Fruit fly (Drosophila melanogaster) whole organism, prepupa: ENCODE data around the gene CG4766.

Source experiments
- Blimp-1 ChIP-seq: fragments of 200-800 bp; sonication (Bioruptor generic); optimal IDR thresholded peaks from 3 replicates; lab custom pipeline; 2017; ENCODE audit warnings: missing biosample characterization, missing genetic modification characterization, mild to moderate bottlenecking, moderate library complexity, missing genetic modification reagents
- CG10669 ChIP-seq: fragments of 200-800 bp; sonication (Bioruptor generic); optimal IDR thresholded peaks from 3 replicates; lab custom pipeline; 2018; ENCODE audit warnings: missing biosample characterization, mild to moderate bottlenecking, missing genetic modification characterization, moderate library complexity
- CG11294 ChIP-seq: fragments of 200-800 bp; sonication (Bioruptor generic); IDR thresholded peaks from 2 replicates; pipeline ENCODE4 v1.3.6; 2022; ENCODE audit warnings: missing biosample characterization, missing genetic modification characterization
- CG11762 ChIP-seq: fragments of 200-800 bp; sonication (Bioruptor generic); optimal IDR thresholded peaks from 3 replicates; lab custom pipeline; 2016; ENCODE audit warnings: missing biosample characterization, missing genetic modification characterization; ENCODE audit not compliant: insufficient read depth
- CG11902 ChIP-seq: fragments of 200-800 bp; sonication (Bioruptor generic); optimal IDR thresholded peaks from 3 replicates; lab custom pipeline; 2016; ENCODE audit warnings: missing biosample characterization, missing genetic modification characterization
- CG15336 ChIP-seq: fragments of 200-800 bp; sonication (Bioruptor generic); IDR thresholded peaks from 2 replicates; pipeline ENCODE4 v1.3.6; 2022; ENCODE audit warnings: missing biosample characterization, missing genetic modification characterization
- CG1621 ChIP-seq: fragments of 200-800 bp; sonication (Bioruptor generic); optimal IDR thresholded peaks from 3 replicates; lab custom pipeline; 2018; ENCODE audit warnings: missing biosample characterization, mild to moderate bottlenecking, missing genetic modification characterization
- CG16779 ChIP-seq: fragments of 200-800 bp; sonication (Bioruptor generic); optimal IDR thresholded peaks from 3 replicates; lab custom pipeline; 2017; ENCODE audit warnings: missing biosample characterization, mild to moderate bottlenecking, missing genetic modification characterization
- CG31627 ChIP-seq: fragments of 200-800 bp; sonication (Bioruptor generic); optimal IDR thresholded peaks from 3 replicates; lab custom pipeline; 2016; ENCODE audit warnings: missing biosample characterization, missing genetic modification characterization
- CG32006 ChIP-seq: fragments of 200-800 bp; sonication (Bioruptor generic); optimal IDR thresholded peaks from 3 replicates; lab custom pipeline; 2017; ENCODE audit warnings: missing biosample characterization, mild to moderate bottlenecking, missing genetic modification characterization
- CG34406 ChIP-seq: fragments of 200-800 bp; sonication (Bioruptor generic); optimal IDR thresholded peaks from 3 replicates; lab custom pipeline; 2016; ENCODE audit warnings: missing biosample characterization, missing genetic modification characterization
- CG3919 ChIP-seq: fragments of 200-800 bp; sonication (Bioruptor generic); optimal IDR thresholded peaks from 3 replicates; lab custom pipeline; 2016; ENCODE audit warnings: missing biosample characterization, missing genetic modification characterization
- CG4318 ChIP-seq: fragments of 200-800 bp; sonication (Bioruptor generic); optimal IDR thresholded peaks from 3 replicates; lab custom pipeline; 2017; ENCODE audit warnings: missing biosample characterization, mild to moderate bottlenecking, missing genetic modification characterization
- CG6163 ChIP-seq: fragments of 200-800 bp; sonication (Bioruptor generic); IDR thresholded peaks from 3 replicates; pipeline ENCODE4 v1.3.6; 2022; ENCODE audit warnings: missing biosample characterization, missing genetic modification characterization
- CG6276 ChIP-seq: fragments of 200-800 bp; sonication (Bioruptor generic); optimal IDR thresholded peaks from 2 replicates; lab custom pipeline; 2017; ENCODE audit warnings: missing biosample characterization, mild to moderate bottlenecking, missing genetic modification characterization
- CG6792 ChIP-seq: fragments of 200-800 bp; sonication (Bioruptor generic); optimal IDR thresholded peaks from 3 replicates; lab custom pipeline; 2016; ENCODE audit warnings: missing biosample characterization, missing genetic modification characterization
- CG6808 ChIP-seq: fragments of 200-800 bp; sonication (Bioruptor generic); optimal IDR thresholded peaks from 3 replicates; lab custom pipeline; 2017; ENCODE audit warnings: missing biosample characterization, missing genetic modification characterization, mild to moderate bottlenecking, moderate library complexity, missing genetic modification reagents
- CG6854 ChIP-seq: fragments of 200-800 bp; sonication (Bioruptor generic); optimal IDR thresholded peaks from 2 replicates; lab custom pipeline; 2017; ENCODE audit warnings: missing biosample characterization, mild to moderate bottlenecking, missing genetic modification characterization
- CG7368 ChIP-seq: fragments of 200-800 bp; sonication (Bioruptor generic); optimal IDR thresholded peaks from 3 replicates; lab custom pipeline; 2016; ENCODE audit warnings: missing biosample characterization, missing genetic modification characterization
- CG8119 ChIP-seq: fragments of 200-800 bp; sonication (Bioruptor generic); IDR thresholded peaks from 3 replicates; pipeline ENCODE4 v1.3.6; 2022; ENCODE audit warnings: missing biosample characterization, missing genetic modification characterization
- CG8319 ChIP-seq: fragments of 200-800 bp; sonication (Bioruptor generic); optimal IDR thresholded peaks from 3 replicates; lab custom pipeline; 2016; ENCODE audit warnings: missing biosample characterization, missing genetic modification characterization
- CG8632 ChIP-seq: fragments of 200-800 bp; sonication (Bioruptor generic); optimal IDR thresholded peaks from 3 replicates; lab custom pipeline; 2016; ENCODE audit warnings: missing biosample characterization, missing genetic modification characterization
- CG9139 ChIP-seq: fragments of 200-800 bp; sonication (Bioruptor generic); optimal IDR thresholded peaks from 3 replicates; lab custom pipeline; 2017; ENCODE audit warnings: missing biosample characterization, mild to moderate bottlenecking, missing genetic modification characterization
- Eip78C ChIP-seq: fragments of 200-800 bp; sonication (Bioruptor generic); peaks from one replicate; lab custom pipeline; 2016; ENCODE audit warnings: missing biosample characterization, missing genetic modification characterization
- Ets21C ChIP-seq: fragments of 200-800 bp; sonication (Bioruptor generic); optimal IDR thresholded peaks from 3 replicates; lab custom pipeline; 2016; ENCODE audit warnings: missing biosample characterization, missing genetic modification characterization
- Gug ChIP-seq: fragments of 200-800 bp; sonication (Bioruptor generic); IDR thresholded peaks from 2 replicates; pipeline ENCODE4 v1.3.6; 2022; ENCODE audit warnings: missing biosample characterization, missing genetic modification characterization
- Hr38 ChIP-seq: sonication (Bioruptor generic); optimal IDR thresholded peaks from 2 replicates; lab custom pipeline; 2016; ENCODE audit warnings: missing biosample characterization, missing genetic modification characterization
- Lpt ChIP-seq: fragments of 200-800 bp; sonication (Bioruptor generic); optimal IDR thresholded peaks from 3 replicates; lab custom pipeline; 2016; ENCODE audit warnings: missing biosample characterization, missing genetic modification characterization
- Met ChIP-seq: fragments of 200-800 bp; sonication (Bioruptor generic); optimal IDR thresholded peaks from 3 replicates; lab custom pipeline; 2016; ENCODE audit warnings: missing biosample characterization, missing genetic modification characterization
- OdsH ChIP-seq: fragments of 200-800 bp; sonication (Bioruptor generic); optimal IDR thresholded peaks from 3 replicates; lab custom pipeline; 2016; ENCODE audit warnings: missing biosample characterization, missing genetic modification characterization
- Sox102F ChIP-seq: fragments of 200-800 bp; sonication (Bioruptor generic); optimal IDR thresholded peaks from 2 replicates; lab custom pipeline; 2016; ENCODE audit warnings: missing biosample characterization, mild to moderate bottlenecking, missing genetic modification characterization
- Sox14 ChIP-seq: fragments of 200-800 bp; sonication (Bioruptor generic); optimal IDR thresholded peaks from 3 replicates; lab custom pipeline; 2016; ENCODE audit warnings: missing biosample characterization, missing genetic modification characterization
- Sox15 ChIP-seq: fragments of 200-800 bp; sonication (Bioruptor generic); optimal IDR thresholded peaks from 3 replicates; lab custom pipeline; 2016; ENCODE audit warnings: missing biosample characterization, missing genetic modification characterization
- achi ChIP-seq: fragments of 200-800 bp; sonication (Bioruptor generic); optimal IDR thresholded peaks from 3 replicates; lab custom pipeline; 2016; ENCODE audit warnings: missing biosample characterization, missing genetic modification characterization
- acj6 ChIP-seq: fragments of 200-800 bp; sonication (Bioruptor generic); optimal IDR thresholded peaks from 3 replicates; lab custom pipeline; 2016; ENCODE audit warnings: missing biosample characterization, missing genetic modification characterization
- dac ChIP-seq: fragments of 200-800 bp; sonication (Bioruptor generic); optimal IDR thresholded peaks from 2 replicates; lab custom pipeline; 2017; ENCODE audit warnings: missing biosample characterization, mild to moderate bottlenecking, missing genetic modification characterization
- dsx ChIP-seq: fragments of 200-800 bp; optimal IDR thresholded peaks from 3 replicates; lab custom pipeline; 2019; ENCODE audit warnings: missing biosample characterization, mild to moderate bottlenecking, missing genetic modification characterization, moderate library complexity; ENCODE audit not compliant: poor library complexity, severe bottlenecking
- esn ChIP-seq: fragments of 200-800 bp; sonication (Bioruptor generic); optimal IDR thresholded peaks from 2 replicates; lab custom pipeline; 2016; ENCODE audit warnings: missing biosample characterization, mild to moderate bottlenecking, missing genetic modification characterization, moderate library complexity
- fd59A ChIP-seq: fragments of 200-800 bp; sonication (Bioruptor generic); optimal IDR thresholded peaks from 2 replicates; lab custom pipeline; 2017; ENCODE audit warnings: missing biosample characterization, mild to moderate bottlenecking, missing genetic modification characterization, missing genetic modification reagents
- fd85E ChIP-seq: fragments of 200-800 bp; sonication (Bioruptor generic); optimal IDR thresholded peaks from 3 replicates; lab custom pipeline; 2016; ENCODE audit warnings: missing biosample characterization, missing genetic modification characterization
- fkh ChIP-seq: fragments of 200-800 bp; sonication (Bioruptor generic); optimal IDR thresholded peaks from 3 replicates; lab custom pipeline; 2017; ENCODE audit warnings: missing biosample characterization, mild to moderate bottlenecking, missing genetic modification characterization, moderate library complexity
- lz ChIP-seq: fragments of 200-800 bp; sonication (Bioruptor generic); optimal IDR thresholded peaks from 3 replicates; lab custom pipeline; 2016; ENCODE audit warnings: missing biosample characterization, missing genetic modification characterization
- net ChIP-seq: fragments of 200-800 bp; sonication (Bioruptor generic); optimal IDR thresholded peaks from 3 replicates; lab custom pipeline; 2016; ENCODE audit warnings: missing biosample characterization, missing genetic modification characterization
- pdm3 ChIP-seq: fragments of 200-800 bp; sonication (Bioruptor generic); optimal IDR thresholded peaks from 3 replicates; lab custom pipeline; 2016; ENCODE audit warnings: missing biosample characterization, missing genetic modification characterization
- salr ChIP-seq, 2 experiments: fragments of 200-800 bp; sonication (Bioruptor generic); optimal IDR thresholded peaks; 3 replicates each; lab custom pipeline; 2016 to 2018; ENCODE audit warnings: missing biosample characterization in 2 of 2, missing genetic modification characterization in 2 of 2, mild to moderate bottlenecking in 1 of 2
- spab ChIP-seq: fragments of 200-800 bp; sonication (Bioruptor generic); optimal IDR thresholded peaks from 2 replicates; lab custom pipeline; 2017; ENCODE audit warnings: missing biosample characterization, mild to moderate bottlenecking, missing genetic modification characterization, missing genetic modification reagents
- topi ChIP-seq: fragments of 200-800 bp; sonication (Bioruptor generic); optimal IDR thresholded peaks from 3 replicates; lab custom pipeline; 2016; ENCODE audit warnings: missing biosample characterization, missing genetic modification characterization
- vri ChIP-seq: fragments of 200-800 bp; sonication (Bioruptor generic); optimal IDR thresholded peaks from 3 replicates; lab custom pipeline; 2016; ENCODE audit warnings: missing biosample characterization, mild to moderate bottlenecking, missing genetic modification characterization

The CG4766 gene

dm6 chrX:5980883-5981282 lies 19.7 kb downstream of the CG4766 start (continued):
- peak; percentile 81 for TF ChIP-seq OdsH
- peak; percentile 80 for TF ChIP-seq CG8319
- TF ChIP-seq Sox15 (GFP tag; lab: Kevin White, UChicago) = peak; percentile 68
- TF ChIP-seq vri (GFP tag; lab: Kevin White, UChicago) = peak; percentile 83
- TF ChIP-seq Eip78C (GFP tag; lab: Kevin White, UChicago) = peak; percentile 95
- peak; percentile 88 for TF ChIP-seq esn (GFP tag; lab: Kevin White, UChicago)
- peak; percentile 47 for TF ChIP-seq Lpt (GFP tag; lab: Kevin White, UChicago)
- peak; percentile 63 for TF ChIP-seq CG8119 (GFP tag; lab: Robert Waterston, UW)
- peak; percentile 48 for TF ChIP-seq fd59A (GFP tag; lab: Kevin White, UChicago)
- peak; percentile 83 for TF ChIP-seq Sox14 (GFP tag; lab: Kevin White, UChicago)
- TF ChIP-seq pdm3 (GFP tag; lab: Kevin White, UChicago) = peak; percentile 79
- peak; percentile 20 for TF ChIP-seq dac (GFP tag; lab: Kevin White, UChicago)
- TF ChIP-seq Met (GFP tag; lab: Kevin White, UChicago) = peak; percentile 90
- peak; percentile 65 for TF ChIP-seq CG32006 (GFP tag; lab: Kevin White, UChicago)
- peak; percentile 86 for TF ChIP-seq CG6792 (GFP tag; lab: Kevin White, UChicago)
- TF ChIP-seq CG11294 (GFP tag; lab: Robert Waterston, UW) = peak; percentile 72
- peak; percentile 60 for TF ChIP-seq CG6808 (GFP tag; lab: Kevin White, UChicago)
- TF ChIP-seq CG11762 (GFP tag; lab: Kevin White, UChicago) = peak; percentile 69
- peak; percentile 56 for TF ChIP-seq spab (GFP tag; lab: Kevin White, UChicago)
- peak; percentile 77 for TF ChIP-seq CG8632 (GFP tag; lab: Kevin White, UChicago)
- peak; percentile 21 for TF ChIP-seq fkh (GFP tag; lab: Kevin White, UChicago)
- peak; percentile 29 for TF ChIP-seq fd85E (GFP tag; lab: Kevin White, UChicago)
- peak; percentile 91 for TF ChIP-seq topi (GFP tag; lab: Kevin White, UChicago)
- TF ChIP-seq dsx (GFP tag; lab: Kevin White, UChicago) = peak; percentile 62
- peak; percentile 77 for TF ChIP-seq CG34406 (GFP tag; lab: Kevin White, UChicago)
- TF ChIP-seq CG15336 (GFP tag; lab: Robert Waterston, UW) = peak; percentile 82
- TF ChIP-seq achi = peak; percentile 77
- TF ChIP-seq acj6 (GFP tag; lab: Kevin White, UChicago) = peak; percentile 77
- TF ChIP-seq CG16779 = peak; percentile 65
- TF ChIP-seq CG10669 = peak; percentile 70
- TF ChIP-seq Blimp-1 (GFP tag; lab: Kevin White, UChicago) = peak; percentile 68
- peak; percentile 52 to 59 for TF ChIP-seq salr (GFP tag; optimal IDR thresholded peaks at IDR 0.05; lab: Kevin White, UChicago)
- TF ChIP-seq Sox102F (GFP tag; lab: Kevin White, UChicago) = peak; percentile 85
- TF ChIP-seq CG11902 (GFP tag; lab: Kevin White, UChicago) = peak; percentile 72
- TF ChIP-seq CG9139 (GFP tag; lab: Kevin White, UChicago) = peak; percentile 46
- peak; percentile 69 for TF ChIP-seq CG1621 (tag; lab: Kevin White, UChicago)
- peak; percentile 86 for TF ChIP-seq CG31627 (GFP tag; lab: Kevin White, UChicago)
- peak; percentile 81 for TF ChIP-seq CG6854
- peak; percentile 70 for TF ChIP-seq Ets21C (GFP tag; lab: Kevin White, UChicago)
- peak; percentile 82 for TF ChIP-seq CG3919 (GFP tag; lab: Kevin White, UChicago)

DNA sequence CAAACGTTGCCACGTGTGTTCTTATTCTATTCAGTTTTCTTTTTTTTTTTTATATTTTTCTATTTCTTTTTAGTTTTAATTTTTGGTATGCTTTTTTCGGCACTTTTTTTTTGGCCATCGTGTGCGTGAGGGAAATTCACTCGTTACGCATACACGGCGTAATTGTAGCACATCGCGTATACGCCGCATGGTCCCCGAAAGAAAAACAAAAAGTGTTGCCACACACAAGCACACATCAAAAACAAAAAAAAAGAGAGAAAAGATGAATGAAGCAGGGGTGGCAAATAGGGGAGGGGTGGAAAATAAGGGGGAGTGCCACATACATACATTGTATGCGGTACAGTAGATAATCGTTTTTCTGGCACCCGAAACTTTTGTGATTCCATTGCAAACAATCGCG lies 22.8 kb downstream of the CG4766 start:
- no peak for TF ChIP-seq CG9139 (GFP tag; lab: Kevin White, UChicago)
- no peak for TF ChIP-seq CG3919 (GFP tag; lab: Kevin White, UChicago)
- TF ChIP-seq CG8119 (GFP tag; lab: Robert Waterston, UW) = peak; percentile 60; the same call in 2 of the 3 replicates
- peak; percentile 38; the same call in 1 of the 2 replicates for TF ChIP-seq CG11294 (GFP tag; lab: Robert Waterston, UW)
- TF ChIP-seq net (GFP tag; lab: Kevin White, UChicago) = no peak
- TF ChIP-seq Sox102F (GFP tag; lab: Kevin White, UChicago) = no peak
- TF ChIP-seq CG15336 (GFP tag; lab: Robert Waterston, UW) = peak; percentile 49; the same call in 1 of the 2 replicates
- TF ChIP-seq CG34406 (GFP tag; lab: Kevin White, UChicago) = no peak
- no peak for TF ChIP-seq Hr38 (GFP tag; lab: Kevin White, UChicago)
- no peak for TF ChIP-seq dac (GFP tag; lab: Kevin White, UChicago)
- no peak for TF ChIP-seq CG4318
- no peak for TF ChIP-seq CG6808 (GFP tag; lab: Kevin White, UChicago)
- TF ChIP-seq CG6163 (GFP tag; lab: Robert Waterston, UW) = peak; percentile 50; the same call in 2 of the 3 replicates
- TF ChIP-seq CG6854 = no peak
- TF ChIP-seq Met (GFP tag; lab: Kevin White, UChicago) = no peak
- TF ChIP-seq achi = no peak
- TF ChIP-seq lz (GFP tag; lab: Kevin White, UChicago) = no peak
- TF ChIP-seq CG6276 (GFP tag; lab: Kevin White, UChicago) = peak; percentile 78
- no peak for TF ChIP-seq OdsH
- TF ChIP-seq CG7368 (GFP tag; lab: Kevin White, UChicago) = no peak
- TF ChIP-seq Gug (GFP tag; lab: Robert Waterston, UW) = 0 out of 2 replicates have a peak, but pooled peaks have one; percentile 15
- no peak for TF ChIP-seq CG1621 (tag; lab: Kevin White, UChicago)
- no peak for TF ChIP-seq topi (GFP tag; lab: Kevin White, UChicago)
